Worm (Caenorhabditis elegans) whole organism, young adult: ENCODE data around the gene srsx-8.

ENCODE experiments used
- dpl-1 ChIP-seq: fragments of 150-350 bp; optimal IDR thresholded peaks from 2 replicates; lab custom pipeline; 2014; ENCODE audit warnings: missing biosample characterization, missing genetic modification reagents, missing genetic modification characterization
- fkh-3 ChIP-seq: sonication (generic microtip); optimal IDR thresholded peaks from 2 replicates; lab custom pipeline; 2016; ENCODE audit warnings: mild to moderate bottlenecking, missing genetic modification characterization, missing compliant biosample characterization
- hlh-26 ChIP-seq: fragments of 200-800 bp; sonication (Bioruptor generic); conservative IDR thresholded peaks from 2 replicates; pipeline ENCODE4 v1.3.6; 2022; ENCODE audit warnings: missing genetic modification reagents, missing genetic modification characterization, missing compliant biosample characterization
- snpc-4 ChIP-seq, 5 experiments: fragments of 150-350 bp in 1 of 5; sonication (generic microtip) in 4 of 5; optimal IDR thresholded peaks; 2 replicates each; lab custom pipeline; 2014 to 2018; ENCODE audit warnings: missing genetic modification characterization in 5 of 5, missing biosample characterization in 3 of 5, antibody characterized with exemption in 2 of 5, mild to moderate bottlenecking in 2 of 5, missing compliant biosample characterization in 2 of 5, missing genotype in 2 of 5, moderate library complexity in 2 of 5, missing genetic modification reagents in 1 of 5

DNA sequence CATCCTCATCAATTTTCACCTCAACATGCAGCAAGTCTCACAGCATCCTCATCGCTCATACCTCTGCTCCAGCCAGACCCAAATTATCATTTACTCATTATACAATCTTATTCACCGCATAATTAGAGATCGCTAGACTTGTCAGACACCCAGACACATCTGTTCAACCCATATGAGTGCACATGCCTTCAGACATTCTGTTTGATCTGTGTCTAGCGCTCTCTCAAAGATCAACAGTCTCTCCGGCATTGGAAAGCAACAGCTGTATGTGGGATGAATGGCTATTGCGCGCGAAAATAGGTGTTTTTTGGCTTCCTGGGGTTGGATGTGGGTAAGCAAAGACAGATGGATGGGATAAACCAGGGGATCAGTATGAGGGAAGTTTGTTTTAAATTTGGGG, 19.7 kb upstream of the srsx-8 start:
- no peak for TF ChIP-seq hlh-26 (GFP tag; lab: Robert Waterston, UW)
- TF ChIP-seq dpl-1 = no peak
- TF ChIP-seq snpc-4 (GFP tag; optimal IDR thresholded peaks at IDR 0.05; lab: Kevin White, UChicago) = no peak
- TF ChIP-seq snpc-4 (tag; optimal IDR thresholded peaks at IDR 0.05; lab: Kevin White, UChicago) = no peak
- TF ChIP-seq fkh-3 (tag; lab: Kevin White, UChicago) = no peak
